Fruit fly (Drosophila melanogaster): ENCODE measurements around the gene Nedd4.

Gene Nedd4

DNA sequence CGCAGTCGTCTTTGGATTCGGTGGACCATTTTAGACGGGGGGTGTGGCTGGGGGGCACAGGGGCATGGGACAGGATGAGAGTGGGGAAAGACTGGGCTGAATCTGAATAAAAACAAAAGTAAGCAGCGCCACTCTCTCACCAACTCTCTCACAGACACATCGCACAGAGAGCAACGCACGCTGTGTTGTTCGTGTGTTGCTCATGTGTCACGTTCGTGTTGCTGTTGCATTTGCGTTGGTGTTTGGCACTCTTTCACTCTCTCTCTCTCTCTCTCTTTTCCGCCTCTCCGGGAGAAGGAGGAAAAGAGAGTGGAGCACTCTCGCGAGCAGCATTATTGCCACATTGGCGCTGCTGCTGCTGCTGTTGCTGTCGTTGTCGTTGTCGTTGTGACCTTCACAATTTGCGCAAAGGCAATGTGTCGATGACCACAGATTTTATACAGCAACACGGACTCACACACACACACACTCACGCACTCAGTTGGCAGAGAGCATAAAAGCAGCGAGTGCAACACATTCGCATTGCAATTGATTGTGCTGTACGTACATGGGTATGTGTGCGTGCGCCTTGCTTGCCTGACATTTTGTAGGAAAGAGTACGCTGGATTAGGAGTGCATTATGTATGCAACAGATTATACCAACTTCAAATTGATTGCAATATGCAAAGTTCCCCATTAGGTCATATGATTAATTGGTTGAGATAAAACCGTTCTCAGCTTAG is 33.8 kb downstream of the Nedd4 start:
- TF ChIP-seq CG4820 (GFP tag; optimal IDR thresholded peaks at IDR 0.05) (no peak), Drgx (GFP tag; IDR thresholded peaks at IDR 0.05) (peak; percentile 47), crol (GFP tag; IDR thresholded peaks at IDR 0.05) (peak; percentile 81), CG15479 (GFP tag; optimal IDR thresholded peaks at IDR 0.05) (peak; percentile 32), Deaf1 (tag; optimal IDR thresholded peaks at IDR 0.05) (peak; percentile 56), CG11695 (GFP tag; IDR thresholded peaks at IDR 0.05) (peak; percentile 48; the same call in 1 of the 3 replicates), Xbp1 (GFP tag; optimal IDR thresholded peaks at IDR 0.05) (no peak), Scr (GFP tag; IDR thresholded peaks at IDR 0.05; ENCODE audit: partially characterized antibody) (peak; percentile 39), CG17385 (GFP tag; optimal IDR thresholded peaks at IDR 0.05) (peak; percentile 11), twi (tag; optimal IDR thresholded peaks at IDR 0.05) (peak; percentile 5), Awh (GFP tag; IDR thresholded peaks at IDR 0.05) (0 out of 2 replicates have a peak, but pooled peaks have one; percentile 13), Dek (tag; optimal IDR thresholded peaks at IDR 0.05) (no peak), CG33213 (GFP tag; optimal IDR thresholded peaks at IDR 0.05) (no peak), Eip74EF (GFP tag; optimal IDR thresholded peaks at IDR 0.05) (peak; percentile 46 to 80), CG13287 (GFP tag; IDR thresholded peaks at IDR 0.05; ENCODE audit: partially characterized antibody) (peak; percentile 19), cg (GFP tag; optimal IDR thresholded peaks at IDR 0.05) (peak; percentile 92), Fer1 (GFP tag; optimal IDR thresholded peaks at IDR 0.05) (no peak), ham (GFP tag; IDR thresholded peaks at IDR 0.05) (no peak), sr (GFP tag; IDR thresholded peaks at IDR 0.05) (peak; percentile 57; the same call in 2 of the 3 replicates), pan (optimal IDR thresholded peaks at IDR 0.05) (no peak), pan (GFP tag; optimal IDR thresholded peaks at IDR 0.05 in 1 of 2, IDR thresholded peaks at IDR 0.05 in 1 of 2) (peak in 1 of 2 experiments; percentile 23), CrebB (tag; optimal IDR thresholded peaks at IDR 0.05) (peak; percentile 17), CG11696 (GFP tag; IDR thresholded peaks at IDR 0.05) (0 out of 2 replicates have a peak, but pooled peaks have one; percentile 13), CG3995 (GFP tag; optimal IDR thresholded peaks at IDR 0.05) (no peak), nom (GFP tag; optimal IDR thresholded peaks at IDR 0.05) (peak; percentile 66), CG3163 (GFP tag; optimal IDR thresholded peaks at IDR 0.05) (peak; percentile 25), Bgb (GFP tag; IDR thresholded peaks at IDR 0.05; ENCODE audit: partially characterized antibody) (0 out of 2 replicates have a peak, but pooled peaks have one; percentile 5), Adf1 (GFP tag; IDR thresholded peaks at IDR 0.05) (peak; percentile 49; the same call in 1 of the 2 replicates), Aef1 (GFP tag; IDR thresholded peaks at IDR 0.05) (peak; percentile 29; the same call in 1 of the 3 replicates), corto (GFP tag; optimal IDR thresholded peaks at IDR 0.05) (peak; percentile 34), zen2 (GFP tag; IDR thresholded peaks at IDR 0.05; ENCODE audit: partially characterized antibody) (peak; percentile 70; the same call in 2 of the 3 replicates), CG16813 (GFP tag; IDR thresholded peaks at IDR 0.05; ENCODE audit: partially characterized antibody) (peak; percentile 32; the same call in 1 of the 3 replicates), C15 (GFP tag; IDR thresholded peaks at IDR 0.05) (no peak), CG6854 (GFP tag; optimal IDR thresholded peaks at IDR 0.05) (no peak), CG8478 (optimal IDR thresholded peaks at IDR 0.05) (peak; percentile 93), unc-4 (GFP tag; IDR thresholded peaks at IDR 0.05; ENCODE audit: partially characterized antibody) (peak; percentile 41), CG32532 (GFP tag; IDR thresholded peaks at IDR 0.05) (peak; percentile 44; the same call in 1 of the 2 replicates), BEAF-32 (GFP tag; optimal IDR thresholded peaks at IDR 0.05) (no peak), vvl (GFP tag; IDR thresholded peaks at IDR 0.05) (0 out of 2 replicates have a peak, but pooled peaks have one; percentile 19), bsh (GFP tag; optimal IDR thresholded peaks at IDR 0.05) (peak in 1 of 2 experiments; percentile 24), Med (GFP tag) (peak; percentile 49), esg (GFP tag; conservative IDR thresholded peaks at IDR 0.05) (no peak), hbn (GFP tag; IDR thresholded peaks at IDR 0.05; ENCODE audit: partially characterized antibody) (peak; percentile 52), vnd (GFP tag; IDR thresholded peaks at IDR 0.05; ENCODE audit: partially characterized antibody) (no peak), Doc3 (GFP tag; IDR thresholded peaks at IDR 0.05; ENCODE audit: partially characterized antibody) (0 out of 3 replicates have a peak, but pooled peaks have one; percentile 49), ERR (GFP tag; optimal IDR thresholded peaks at IDR 0.05) (peak; percentile 59), CG5180 (GFP tag; optimal IDR thresholded peaks at IDR 0.05) (no peak), yki (optimal IDR thresholded peaks at IDR 0.05) (peak; percentile 92)
